Fruit fly (Drosophila melanogaster) Kc167 (cell line): ENCODE measurements around the gene Hrd3.

Experiments
- Sin3A ChIP-seq: fragments of >200 bp; optimal IDR thresholded peaks from 2 replicates; lab custom pipeline; 2018; ENCODE audit warnings: missing external identifiers
- h ChIP-seq: fragments of >200 bp; optimal IDR thresholded peaks from 3 replicates; lab custom pipeline; 2018; ENCODE audit warnings: missing external identifiers
- insv ChIP-seq: fragments of >200 bp; optimal IDR thresholded peaks from 3 replicates; lab custom pipeline; 2018; ENCODE audit warnings: missing external identifiers
- psq ChIP-seq: fragments of >200 bp; optimal IDR thresholded peaks from 2 replicates; lab custom pipeline; 2017; ENCODE audit warnings: missing external identifiers
- ttk ChIP-seq: sonication (Bioruptor generic); optimal IDR thresholded peaks from 2 replicates; lab custom pipeline; 2017; ENCODE audit warnings: missing external identifiers

DNA sequence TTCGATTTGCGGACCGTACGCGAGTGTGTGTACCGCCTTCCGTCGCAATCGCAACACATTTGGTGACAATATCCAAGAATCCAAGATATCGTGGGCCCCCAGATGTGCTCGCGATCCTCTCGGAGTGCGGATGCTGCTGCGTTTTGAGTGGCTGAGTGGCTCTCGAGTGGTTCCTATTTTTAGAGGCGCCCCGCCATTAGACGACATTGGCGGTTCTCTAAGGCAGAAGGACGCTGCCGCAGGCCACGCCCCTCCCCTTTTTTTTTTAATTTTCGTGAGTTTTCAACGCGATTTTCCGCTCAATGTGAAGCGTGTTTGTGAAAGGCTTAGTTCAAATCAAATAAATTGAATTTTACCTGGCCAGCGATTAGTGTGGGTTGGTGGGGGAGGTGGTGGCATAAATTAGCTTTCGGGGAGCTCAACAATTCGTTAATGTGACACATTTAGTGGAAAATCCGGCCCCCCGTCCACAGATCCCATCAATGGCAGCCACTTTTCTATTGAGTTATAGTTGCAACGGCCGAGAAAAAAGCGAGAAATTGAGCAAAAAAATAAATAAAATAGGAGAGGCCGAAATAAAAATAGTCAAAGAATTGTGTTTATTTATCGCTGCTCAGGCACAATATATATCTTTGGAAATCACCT is 39.9 kb downstream of the Hrd3 start, which contains the start of gene nau:
- no peak for TF ChIP-seq psq
- no peak for TF ChIP-seq Sin3A (lab: Kevin White, UChicago)
- no peak for TF ChIP-seq insv (lab: Kevin White, UChicago)
- no peak for TF ChIP-seq h (lab: Kevin White, UChicago)
- no peak for TF ChIP-seq ttk (lab: Kevin White, UChicago)
